Fruit fly (Drosophila melanogaster) whole organism, adult: Measurements from ENCODE around the gene Ube4A.
A peak's percentile ranks its signal among the peaks of the same experiment; 100 is the strongest.

Source experiments
- CG11617 ChIP-seq: fragments of 200-800 bp; sonication (Bioruptor generic); optimal IDR thresholded peaks from 2 replicates; lab custom pipeline; 2017; ENCODE audit warnings: mild to moderate bottlenecking, missing biosample characterization, missing genetic modification reagents, missing genetic modification characterization
- CG12768 ChIP-seq: fragments of 200-800 bp; sonication (Bioruptor generic); optimal IDR thresholded peaks from 2 replicates; lab custom pipeline; 2017; ENCODE audit warnings: missing biosample characterization, missing genetic modification characterization, mild to moderate bottlenecking, moderate library complexity, missing genetic modification reagents
- CG14711 ChIP-seq: fragments of 200-800 bp; sonication (Bioruptor generic); optimal IDR thresholded peaks from 2 replicates; lab custom pipeline; 2018; ENCODE audit warnings: missing biosample characterization, mild to moderate bottlenecking, missing genetic modification characterization, moderate library complexity
- CG1620 ChIP-seq: fragments of 200-800 bp; sonication (Bioruptor generic); optimal IDR thresholded peaks from 2 replicates; lab custom pipeline; 2016; ENCODE audit warnings: missing biosample characterization, missing genetic modification characterization
- CG33017 ChIP-seq: fragments of 200-800 bp; sonication (Bioruptor generic); optimal IDR thresholded peaks from 2 replicates; lab custom pipeline; 2018; ENCODE audit warnings: missing biosample characterization, mild to moderate bottlenecking, missing genetic modification characterization, moderate library complexity
- CG5204 ChIP-seq: fragments of 200-800 bp; sonication (Bioruptor generic); optimal IDR thresholded peaks from 2 replicates; lab custom pipeline; 2016; ENCODE audit warnings: missing biosample characterization, missing genetic modification characterization
- CG7045 ChIP-seq: fragments of 200-800 bp; sonication (Bioruptor generic); optimal IDR thresholded peaks from 2 replicates; lab custom pipeline; 2017; ENCODE audit warnings: missing biosample characterization, mild to moderate bottlenecking, missing genetic modification characterization
- CG7101 ChIP-seq: fragments of 200-800 bp; sonication (Bioruptor generic); optimal IDR thresholded peaks from 2 replicates; lab custom pipeline; 2018; ENCODE audit warnings: missing biosample characterization, mild to moderate bottlenecking, missing genetic modification characterization, moderate library complexity
- Clk ChIP-seq: fragments of 200-800 bp; sonication (Bioruptor generic); optimal IDR thresholded peaks from 2 replicates; lab custom pipeline; 2017; ENCODE audit warnings: missing biosample characterization, missing genetic modification characterization
- Crg-1 ChIP-seq: fragments of 200-800 bp; sonication (Bioruptor generic); optimal IDR thresholded peaks from 2 replicates; lab custom pipeline; 2016; ENCODE audit warnings: missing biosample characterization, missing genetic modification characterization
- Hr96 ChIP-seq: fragments of 200-800 bp; sonication (Bioruptor generic); optimal IDR thresholded peaks from 2 replicates; lab custom pipeline; 2016; ENCODE audit warnings: missing biosample characterization, missing genetic modification characterization
- Mnt ChIP-seq: fragments of 200-800 bp; sonication (Bioruptor generic); optimal IDR thresholded peaks from 2 replicates; lab custom pipeline; 2016; ENCODE audit warnings: missing biosample characterization, mild to moderate bottlenecking, missing genetic modification characterization
- bab1 ChIP-seq: fragments of 200-800 bp; sonication (Bioruptor generic); optimal IDR thresholded peaks from 3 replicates; lab custom pipeline; 2019; ENCODE audit warnings: missing biosample characterization, mild to moderate bottlenecking, missing genetic modification characterization, moderate library complexity
- cic ChIP-seq: fragments of 200-800 bp; sonication (Bioruptor generic); optimal IDR thresholded peaks from 2 replicates; lab custom pipeline; 2017; ENCODE audit warnings: missing biosample characterization, mild to moderate bottlenecking, missing genetic modification characterization, moderate library complexity
- cnc ChIP-seq, 2 experiments: fragments of >200 bp; optimal IDR thresholded peaks; 2 replicates each; lab custom pipeline; 2017
- kay ChIP-seq: fragments of 200-800 bp; sonication (Bioruptor generic); peaks from one replicate; lab custom pipeline; 2016; ENCODE audit warnings: missing biosample characterization, missing genetic modification characterization, borderline replicate concordance
- ovo ChIP-seq: fragments of 200-800 bp; sonication (Bioruptor generic); optimal IDR thresholded peaks from 2 replicates; lab custom pipeline; 2016; ENCODE audit warnings: missing biosample characterization, missing genetic modification characterization
- pad ChIP-seq: fragments of 200-800 bp; sonication (Bioruptor generic); optimal IDR thresholded peaks from 3 replicates; lab custom pipeline; 2017; ENCODE audit warnings: missing biosample characterization, missing genetic modification characterization, mild to moderate bottlenecking, moderate library complexity, missing genetic modification reagents
- tj ChIP-seq: fragments of 200-800 bp; sonication (Bioruptor generic); optimal IDR thresholded peaks from 3 replicates; lab custom pipeline; 2017; ENCODE audit warnings: missing biosample characterization, mild to moderate bottlenecking, missing genetic modification characterization, moderate library complexity
- toe ChIP-seq: fragments of 200-800 bp; sonication (Bioruptor generic); optimal IDR thresholded peaks from 2 replicates; lab custom pipeline; 2016; ENCODE audit warnings: missing biosample characterization, missing genetic modification characterization

Ube4A gene

DNA sequence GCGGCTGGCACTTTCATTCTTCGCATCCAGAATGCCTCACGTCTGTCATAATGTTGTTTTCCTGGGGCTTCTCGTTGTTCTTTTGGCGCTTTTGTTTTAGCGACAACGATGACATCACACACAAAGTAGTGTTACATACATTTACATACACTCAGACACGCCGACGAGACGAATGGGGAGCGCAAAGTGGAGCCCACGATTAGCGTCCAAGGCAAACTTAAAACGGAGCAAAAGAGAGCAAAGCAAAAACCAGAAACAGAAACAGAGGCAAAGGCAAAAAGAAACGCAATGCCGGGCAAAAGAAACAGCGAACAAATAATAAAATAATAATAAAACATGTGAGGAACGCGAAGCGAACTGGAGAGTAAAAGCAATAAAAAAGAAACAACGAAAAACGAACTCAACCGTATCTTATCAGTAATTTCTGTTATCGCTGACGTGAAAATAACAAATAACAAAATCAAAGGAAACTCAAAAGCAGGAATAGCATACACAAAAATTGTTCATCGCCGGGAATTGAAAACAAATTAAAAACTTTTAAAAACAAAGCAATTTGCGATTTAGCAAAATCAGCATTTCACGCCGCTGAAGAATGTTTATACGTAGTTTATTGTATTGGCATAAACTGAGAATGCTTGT lies 13.8 kb upstream of the Ube4A start:
- no peak for TF ChIP-seq CG5204
- peak; percentile 48 for TF ChIP-seq Mnt (GFP tag; lab: Kevin White, UChicago)
- no peak for TF ChIP-seq cnc (optimal IDR thresholded peaks at IDR 0.05; lab: Kevin White, UChicago)
- peak; percentile 93 for TF ChIP-seq tj (GFP tag; lab: Kevin White, UChicago)
- no peak for TF ChIP-seq CG11617
- peak; percentile 19 for TF ChIP-seq Crg-1 (GFP tag; lab: Kevin White, UChicago)
- TF ChIP-seq kay (GFP tag; lab: Kevin White, UChicago) = peak; percentile 99
- no peak for TF ChIP-seq ovo (GFP tag; lab: Kevin White, UChicago)
- peak; percentile 52 for TF ChIP-seq cic (GFP tag; lab: Kevin White, UChicago)

DNA sequence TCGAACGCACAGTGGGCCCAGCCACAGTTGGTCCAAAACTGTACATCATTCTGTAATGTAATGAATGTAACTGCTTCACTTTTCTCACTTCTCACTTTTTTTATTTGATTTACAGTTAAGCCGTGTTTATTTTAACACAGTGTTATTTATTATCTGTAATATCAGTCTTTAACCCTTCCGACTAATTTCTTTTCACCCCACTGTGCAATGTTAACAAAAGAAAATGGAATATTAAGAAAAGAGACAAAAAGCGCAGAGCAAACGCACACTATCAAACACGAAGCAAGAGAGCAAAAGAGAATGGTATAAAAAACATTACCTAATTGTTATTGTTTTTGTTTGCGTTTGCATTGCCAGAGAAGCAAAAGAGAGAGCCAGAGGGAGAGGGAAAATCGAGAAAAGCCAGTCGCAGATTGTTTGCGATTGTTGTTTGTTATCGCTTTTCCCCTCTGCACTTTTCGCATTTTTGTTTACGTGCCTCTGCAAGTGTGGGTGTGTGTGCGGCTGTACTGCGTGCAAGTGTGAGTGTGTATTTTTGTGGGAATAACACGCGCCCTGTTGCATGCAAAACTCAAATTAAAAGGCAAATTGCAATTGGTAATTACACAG lies 11.1 kb upstream of the Ube4A start:
- TF ChIP-seq cnc (optimal IDR thresholded peaks at IDR 0.05; lab: Kevin White, UChicago) (no peak), CG7045 (GFP tag; lab: Kevin White, UChicago) (peak; percentile 91), bab1 (peak; percentile 86), Mnt (GFP tag; lab: Kevin White, UChicago) (peak; percentile 69), toe (GFP tag; lab: Kevin White, UChicago) (no peak), Clk (GFP tag; lab: Kevin White, UChicago) (peak; percentile 82), CG5204 (peak; percentile 92), CG1620 (GFP tag; lab: Kevin White, UChicago) (peak; percentile 84), pad (peak; percentile 69), ovo (GFP tag; lab: Kevin White, UChicago) (peak; percentile 88), CG33017 (peak; percentile 94), tj (GFP tag; lab: Kevin White, UChicago) (peak; percentile 82), Crg-1 (GFP tag; lab: Kevin White, UChicago) (peak; percentile 79), CG7101 (tag; lab: Kevin White, UChicago) (peak; percentile 95), CG12768 (GFP tag; lab: Kevin White, UChicago) (peak; percentile 90), cic (GFP tag; lab: Kevin White, UChicago) (peak; percentile 84), CG11617 (peak; percentile 93), CG14711 (tag; lab: Kevin White, UChicago) (peak; percentile 90), kay (GFP tag; lab: Kevin White, UChicago) (peak; percentile 98), Hr96 (GFP tag; lab: Kevin White, UChicago) (peak; percentile 90)

DNA sequence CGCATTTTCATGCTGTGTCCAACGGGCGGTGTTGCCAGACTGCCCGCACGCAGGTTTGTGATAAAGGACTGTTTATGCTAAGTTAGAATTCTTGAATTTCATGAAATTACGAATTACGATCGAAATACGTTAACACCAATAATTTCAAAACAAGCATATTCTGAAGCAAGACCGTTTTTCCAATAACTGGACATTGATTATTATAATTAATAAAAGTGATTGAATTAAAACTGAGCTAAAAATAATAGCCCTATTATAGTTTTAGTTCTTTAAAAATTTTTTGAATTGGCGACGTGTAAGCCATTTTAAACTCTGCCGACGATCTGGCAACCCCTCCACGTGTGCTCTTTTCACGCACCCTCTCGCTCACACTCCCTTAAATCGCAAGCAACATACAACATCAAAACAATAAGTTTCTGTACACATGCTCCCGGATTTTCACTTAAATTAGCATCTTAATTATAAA lies 10.1 kb upstream of the Ube4A start:
- peak; percentile 92 for TF ChIP-seq CG7101 (tag; lab: Kevin White, UChicago)
- peak; percentile 83 for TF ChIP-seq Mnt (GFP tag; lab: Kevin White, UChicago)
- TF ChIP-seq ovo (GFP tag; lab: Kevin White, UChicago) = peak; percentile 88
- no peak for TF ChIP-seq CG5204
- peak; percentile 91 for TF ChIP-seq bab1
- TF ChIP-seq CG14711 (tag; lab: Kevin White, UChicago) = peak; percentile 85
- no peak for TF ChIP-seq kay (GFP tag; lab: Kevin White, UChicago)
- peak; percentile 95 for TF ChIP-seq CG11617
- no peak for TF ChIP-seq Hr96 (GFP tag; lab: Kevin White, UChicago)
- peak; percentile 94 for TF ChIP-seq CG12768 (GFP tag; lab: Kevin White, UChicago)
- no peak for TF ChIP-seq toe (GFP tag; lab: Kevin White, UChicago)
- TF ChIP-seq CG1620 (GFP tag; lab: Kevin White, UChicago) = peak; percentile 82
- TF ChIP-seq Crg-1 (GFP tag; lab: Kevin White, UChicago) = peak; percentile 91
- TF ChIP-seq tj (GFP tag; lab: Kevin White, UChicago) = peak; percentile 79
- TF ChIP-seq CG7045 (GFP tag; lab: Kevin White, UChicago) = peak; percentile 97
- TF ChIP-seq cnc (optimal IDR thresholded peaks at IDR 0.05; lab: Kevin White, UChicago) = no peak
- TF ChIP-seq CG33017 = peak; percentile 93
- TF ChIP-seq Clk (GFP tag; lab: Kevin White, UChicago) = peak; percentile 88
- TF ChIP-seq pad = peak; percentile 78
- TF ChIP-seq cic (GFP tag; lab: Kevin White, UChicago) = peak; percentile 64

DNA sequence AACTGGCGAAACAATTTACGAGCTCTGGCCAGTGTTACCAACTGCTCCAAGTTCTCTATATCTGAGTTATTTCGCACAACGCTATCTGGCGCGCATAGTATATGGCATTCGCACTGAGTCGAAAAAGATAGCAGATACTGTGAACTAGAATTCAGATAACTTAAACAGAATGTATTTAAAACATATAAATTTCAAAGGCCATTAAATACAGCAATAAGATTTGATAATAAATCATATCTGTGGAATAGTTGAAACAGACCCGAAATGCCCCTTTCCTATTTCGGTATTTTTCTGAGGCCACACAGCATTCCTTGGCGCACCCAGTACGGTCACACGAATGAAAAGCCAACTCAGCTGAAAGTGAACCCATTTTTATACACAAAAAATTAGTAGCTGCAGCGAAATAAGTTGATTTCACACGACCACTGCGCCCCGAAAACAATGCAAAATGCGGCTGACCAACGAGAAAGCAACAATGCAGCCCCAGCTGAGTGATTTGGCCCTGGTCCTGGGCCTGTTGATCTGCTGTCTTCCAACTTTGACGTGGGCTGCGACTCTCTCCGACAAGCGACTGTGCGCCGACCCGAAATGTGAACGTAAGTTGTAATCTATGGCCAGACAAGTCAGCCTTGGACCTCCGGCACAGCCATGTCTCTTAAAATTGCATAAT lies 9.1 kb upstream of the Ube4A start, which contains the start of the genes CG31635 and Tango1:
CG31635 (minus strand) TSS at position 30 of the 670 bp plus-strand sequence.
Tango1 (plus strand) TSS at position 304 of the 670 bp plus-strand sequence.
- TF ChIP-seq toe (GFP tag; lab: Kevin White, UChicago) (no peak), pad (peak; percentile 9), Crg-1 (GFP tag; lab: Kevin White, UChicago) (no peak), cic (GFP tag; lab: Kevin White, UChicago) (peak; percentile 0), CG12768 (GFP tag; lab: Kevin White, UChicago) (no peak), CG7101 (tag; lab: Kevin White, UChicago) (peak; percentile 32), CG1620 (GFP tag; lab: Kevin White, UChicago) (peak; percentile 8), ovo (GFP tag; lab: Kevin White, UChicago) (no peak), tj (GFP tag; lab: Kevin White, UChicago) (peak; percentile 98), CG7045 (GFP tag; lab: Kevin White, UChicago) (peak; percentile 10), CG14711 (tag; lab: Kevin White, UChicago) (peak; percentile 60), bab1 (peak; percentile 46), cnc (optimal IDR thresholded peaks at IDR 0.05; lab: Kevin White, UChicago) (no peak)

DNA sequence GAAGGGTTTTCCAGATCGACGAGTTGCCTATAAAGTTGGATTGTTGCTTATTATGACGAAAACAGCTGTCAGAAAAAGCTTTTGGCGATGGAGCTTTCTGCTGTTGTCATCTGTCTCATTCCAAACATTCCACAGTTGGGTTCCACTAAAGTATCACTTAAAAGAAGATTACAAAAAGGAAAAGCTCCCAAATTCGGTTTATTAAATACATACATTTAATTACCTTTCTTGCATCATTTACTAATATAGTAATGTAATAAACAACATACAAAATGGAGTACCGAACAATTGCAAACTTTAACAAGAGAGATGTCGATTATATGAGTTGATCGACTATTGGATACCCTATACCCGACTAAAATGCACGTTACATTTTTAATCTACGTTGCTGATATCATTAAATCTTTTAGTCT lies 2.0 kb upstream of the Ube4A start, which contains the start of gene CG31633:
CG31633 (minus strand) TSS at position 58 of the 413 bp plus-strand sequence.
- TF ChIP-seq cic (GFP tag; lab: Kevin White, UChicago) = no peak
- TF ChIP-seq ovo (GFP tag; lab: Kevin White, UChicago) = no peak
- no peak for TF ChIP-seq kay (GFP tag; lab: Kevin White, UChicago)
- no peak for TF ChIP-seq CG33017
- TF ChIP-seq tj (GFP tag; lab: Kevin White, UChicago) = no peak
- no peak for TF ChIP-seq CG1620 (GFP tag; lab: Kevin White, UChicago)
- TF ChIP-seq Clk (GFP tag; lab: Kevin White, UChicago) = no peak
- TF ChIP-seq CG12768 (GFP tag; lab: Kevin White, UChicago) = no peak
- no peak for TF ChIP-seq CG7045 (GFP tag; lab: Kevin White, UChicago)
- no peak for TF ChIP-seq Mnt (GFP tag; lab: Kevin White, UChicago)
- TF ChIP-seq Crg-1 (GFP tag; lab: Kevin White, UChicago) = no peak
- TF ChIP-seq CG7101 (tag; lab: Kevin White, UChicago) = no peak
